Worm (Caenorhabditis elegans) whole organism, L2 larva: ENCODE results near the gene zig-12.
A peak's percentile ranks its signal among the peaks of the same experiment; 100 is the strongest.

ENCODE experiments used
- C34F6.9 ChIP-seq: fragments of 150-350 bp; optimal IDR thresholded peaks from 2 replicates; lab custom pipeline; 2014; ENCODE audit warnings: missing biosample characterization, missing genetic modification characterization
- F13H6.1 ChIP-seq: sonication (generic microtip); optimal IDR thresholded peaks from 2 replicates; lab custom pipeline; 2016; ENCODE audit warnings: missing genetic modification characterization, missing compliant biosample characterization
- R02D3.7 ChIP-seq: fragments of 150-350 bp; optimal IDR thresholded peaks from 2 replicates; lab custom pipeline; 2014; ENCODE audit warnings: missing biosample characterization, missing genetic modification characterization
- Y55F3AM.14 ChIP-seq: fragments of 200-800 bp; sonication (Bioruptor generic); optimal IDR thresholded peaks from 2 replicates; lab custom pipeline; 2018; ENCODE audit warnings: mild to moderate bottlenecking, missing genetic modification characterization, missing compliant biosample characterization
- ZK546.5 ChIP-seq: sonication (generic microtip); optimal IDR thresholded peaks from 2 replicates; lab custom pipeline; 2017; ENCODE audit warnings: missing biosample characterization, missing genetic modification characterization
- alr-1 ChIP-seq: fragments of 150-350 bp; optimal IDR thresholded peaks from 2 replicates; lab custom pipeline; 2014; ENCODE audit warnings: missing biosample characterization, missing genetic modification characterization
- ama-1 ChIP-seq: fragments of 150-350 bp; optimal IDR thresholded peaks from 2 replicates; lab custom pipeline; 2018; ENCODE audit warnings: inconsistent platforms
- blmp-1 ChIP-seq: sonication (generic microtip); optimal IDR thresholded peaks from 2 replicates; lab custom pipeline; 2017; ENCODE audit warnings: missing genetic modification characterization, mild to moderate bottlenecking, missing compliant biosample characterization, antibody characterized with exemption, moderate library complexity; ENCODE audit not compliant: insufficient read depth
- ceh-16 ChIP-seq: fragments of 150-350 bp; optimal IDR thresholded peaks from 2 replicates; lab custom pipeline; 2014; ENCODE audit warnings: missing biosample characterization, missing genetic modification characterization
- crh-2 ChIP-seq: sonication (generic microtip); optimal IDR thresholded peaks from 2 replicates; lab custom pipeline; 2017; ENCODE audit warnings: missing biosample characterization, missing genetic modification characterization
- dmd-4 ChIP-seq: sonication (generic microtip); optimal IDR thresholded peaks from 2 replicates; lab custom pipeline; 2017; ENCODE audit warnings: missing biosample characterization, missing genetic modification characterization
- egl-27 ChIP-seq: sonication (generic microtip); optimal IDR thresholded peaks from 3 replicates; lab custom pipeline; 2017; ENCODE audit warnings: missing biosample characterization, missing genetic modification reagents, missing genetic modification characterization
- elt-1 ChIP-seq: fragments of 150-350 bp; optimal IDR thresholded peaks from 2 replicates; lab custom pipeline; 2014; ENCODE audit warnings: missing biosample characterization, missing genetic modification characterization
- elt-3 ChIP-seq: sonication (generic microtip); optimal IDR thresholded peaks from 2 replicates; lab custom pipeline; 2017; ENCODE audit warnings: missing biosample characterization, missing genetic modification characterization
- fos-1 ChIP-seq: fragments of 150-350 bp; optimal IDR thresholded peaks from 2 replicates; lab custom pipeline; 2014; ENCODE audit warnings: missing biosample characterization, missing genetic modification characterization
- lin-13 ChIP-seq: fragments of 150-350 bp; optimal IDR thresholded peaks from 2 replicates; lab custom pipeline; 2014; ENCODE audit warnings: missing biosample characterization, missing genetic modification reagents, missing genetic modification characterization
- lin-39 ChIP-seq: fragments of 150-350 bp; optimal IDR thresholded peaks from 2 replicates; lab custom pipeline; 2014; ENCODE audit warnings: missing biosample characterization, missing genetic modification reagents, missing genetic modification characterization
- lsy-2 ChIP-seq, 2 experiments: fragments of 150-350 bp in 1 of 2; sonication (generic microtip) in 1 of 2; optimal IDR thresholded peaks; 2 replicates each; lab custom pipeline; 2014 to 2017; ENCODE audit warnings: missing biosample characterization in 2 of 2, missing genetic modification characterization in 2 of 2
- mbf-1 ChIP-seq: sonication (generic microtip); optimal IDR thresholded peaks from 2 replicates; lab custom pipeline; 2017; ENCODE audit warnings: missing biosample characterization, missing genetic modification characterization
- mdl-1 ChIP-seq, 2 experiments: fragments of 150-350 bp in 1 of 2; sonication (generic microtip) in 1 of 2; optimal IDR thresholded peaks; 2 replicates each; lab custom pipeline; 2017; ENCODE audit warnings: missing biosample characterization in 2 of 2, missing genetic modification characterization in 2 of 2
- nhr-11 ChIP-seq: fragments of 150-350 bp; optimal IDR thresholded peaks from 2 replicates; lab custom pipeline; 2014; ENCODE audit warnings: missing biosample characterization, missing genetic modification characterization
- nhr-12 ChIP-seq: fragments of 150-350 bp; optimal IDR thresholded peaks from 2 replicates; lab custom pipeline; 2014; ENCODE audit warnings: missing biosample characterization, missing genetic modification characterization
- nhr-129 ChIP-seq: fragments of 150-350 bp; optimal IDR thresholded peaks from 2 replicates; lab custom pipeline; 2014; ENCODE audit warnings: missing biosample characterization, missing genetic modification characterization
- nhr-21 ChIP-seq: fragments of 150-350 bp; optimal IDR thresholded peaks from 2 replicates; lab custom pipeline; 2014; ENCODE audit warnings: missing biosample characterization, missing genetic modification characterization
- nhr-237 ChIP-seq: fragments of 150-350 bp; optimal IDR thresholded peaks from 2 replicates; lab custom pipeline; 2014; ENCODE audit warnings: missing biosample characterization, missing genetic modification characterization
- nhr-77 ChIP-seq: fragments of 150-350 bp; optimal IDR thresholded peaks from 2 replicates; lab custom pipeline; 2014; ENCODE audit warnings: missing biosample characterization, missing genetic modification characterization
- sem-4 ChIP-seq: fragments of 150-350 bp; optimal IDR thresholded peaks from 2 replicates; lab custom pipeline; 2014; ENCODE audit warnings: missing biosample characterization, missing genetic modification reagents, missing genetic modification characterization
- skn-1 ChIP-seq: sonication (generic microtip); optimal IDR thresholded peaks from 2 replicates; lab custom pipeline; 2017; ENCODE audit warnings: missing biosample characterization, missing genetic modification characterization
- sma-3 ChIP-seq: sonication (generic microtip); optimal IDR thresholded peaks from 2 replicates; lab custom pipeline; 2016; ENCODE audit warnings: missing genetic modification reagents, missing genetic modification characterization, missing compliant biosample characterization
- sma-9 ChIP-seq, 2 experiments: fragments of 150-350 bp in 1 of 2; sonication (generic microtip) in 1 of 2; optimal IDR thresholded peaks; 2 replicates each; lab custom pipeline; 2014 to 2016; ENCODE audit warnings: missing genetic modification characterization in 2 of 2, mild to moderate bottlenecking in 1 of 2, missing biosample characterization in 1 of 2, missing compliant biosample characterization in 1 of 2, missing genetic modification reagents in 1 of 2, moderate library complexity in 1 of 2
- snpc-4 ChIP-seq: fragments of 150-350 bp; optimal IDR thresholded peaks from 2 replicates; lab custom pipeline; 2014; ENCODE audit warnings: missing biosample characterization, missing genetic modification characterization
- unc-39 ChIP-seq: fragments of 150-350 bp; optimal IDR thresholded peaks from 2 replicates; lab custom pipeline; 2014; ENCODE audit warnings: missing biosample characterization, missing genetic modification characterization
- unc-55 ChIP-seq: fragments of 150-350 bp; sonication (generic microtip); optimal IDR thresholded peaks from 3 replicates; lab custom pipeline; 2014; ENCODE audit warnings: missing biosample characterization, missing genetic modification reagents, missing genetic modification characterization
- unc-62 ChIP-seq: fragments of 150-350 bp; optimal IDR thresholded peaks from 2 replicates; lab custom pipeline; 2014; ENCODE audit warnings: missing biosample characterization, missing genetic modification reagents, missing genetic modification characterization
- zag-1 ChIP-seq: fragments of 150-350 bp; optimal IDR thresholded peaks from 2 replicates; lab custom pipeline; 2014; ENCODE audit warnings: missing biosample characterization, missing genetic modification characterization

zig-12 gene

ce11 chrX:8787689-8788222 is 24.0 kb downstream of the zig-12 start:
- peak; percentile 39 for TF ChIP-seq nhr-129 (tag; lab: Kevin White, UChicago)
- no peak for TF ChIP-seq nhr-12 (tag; lab: Kevin White, UChicago)
- TF ChIP-seq unc-62 (GFP tag; lab: Kevin White, UChicago): no peak
- TF ChIP-seq sma-9 (GFP tag; optimal IDR thresholded peaks at IDR 0.05; lab: Kevin White, UChicago): peak; percentile 28
- TF ChIP-seq sma-9 (tag; optimal IDR thresholded peaks at IDR 0.05; lab: Kevin White, UChicago): no peak
- TF ChIP-seq F13H6.1: peak; percentile 25
- no peak for TF ChIP-seq nhr-237 (tag; lab: Kevin White, UChicago)
- no peak for TF ChIP-seq dmd-4
- no peak for TF ChIP-seq nhr-77

DNA sequence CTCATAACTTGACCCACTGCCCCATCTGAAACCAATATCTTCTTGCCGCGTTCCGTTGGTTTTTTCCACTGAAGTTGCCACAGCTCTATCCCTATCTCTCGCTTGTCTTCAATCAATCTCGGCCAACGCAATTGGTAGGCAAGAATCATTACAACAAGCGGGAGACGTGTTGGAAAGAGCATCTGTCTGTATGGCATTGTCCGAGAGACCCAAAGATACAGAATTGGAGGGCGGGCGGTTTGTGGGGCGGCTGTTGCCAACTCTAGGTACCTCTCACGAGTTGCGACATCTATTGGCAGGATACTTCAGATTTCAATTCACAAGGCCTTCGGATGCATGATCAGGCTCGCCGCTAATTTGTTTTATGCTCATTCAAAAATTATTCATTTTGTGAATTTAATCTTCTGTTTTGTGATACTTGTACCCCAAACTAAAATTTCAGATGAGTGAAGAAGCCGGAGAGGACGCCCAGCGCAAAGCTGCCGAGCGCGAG is 25.4 kb downstream of the zig-12 start, which contains the start of gene unc-27:
unc-27 (plus strand) TSS at position 443 of the 493 bp plus-strand sequence.
- no peak for TF ChIP-seq ZK546.5 (tag; lab: Kevin White, UChicago)
- peak; percentile 44 for TF ChIP-seq nhr-129 (tag; lab: Kevin White, UChicago)
- peak; percentile 59 for TF ChIP-seq F13H6.1

DNA sequence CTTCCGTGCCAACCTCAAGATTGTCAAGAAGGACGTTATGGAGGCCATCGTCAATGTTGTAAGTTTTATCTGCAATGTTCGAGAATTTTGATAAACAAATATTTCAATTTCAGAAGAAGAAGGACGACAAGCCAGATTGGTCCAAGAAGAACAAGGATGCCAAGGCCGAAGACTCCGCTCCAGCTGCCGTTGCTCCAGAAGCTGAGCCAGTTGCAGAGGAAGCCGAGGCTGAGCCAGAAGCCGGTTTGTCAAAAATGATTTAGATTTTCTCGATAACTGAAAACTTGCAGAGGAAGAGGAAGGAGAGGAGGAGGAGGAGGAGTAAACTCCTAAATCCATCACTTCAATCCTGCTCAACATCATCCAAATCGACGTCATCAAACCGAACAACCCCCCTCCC is 26.4 kb downstream of the zig-12 start:
- no peak for TF ChIP-seq mbf-1
- TF ChIP-seq ama-1 (lab: Kevin White, UChicago): no peak
- TF ChIP-seq Y55F3AM.14: no peak
- no peak for TF ChIP-seq skn-1 (tag; lab: Kevin White, UChicago)
- TF ChIP-seq dmd-4: no peak
- TF ChIP-seq mdl-1 (tag; optimal IDR thresholded peaks at IDR 0.05; lab: Kevin White, UChicago): no peak
- no peak for TF ChIP-seq nhr-11 (tag; lab: Kevin White, UChicago)
- no peak for TF ChIP-seq nhr-21
- TF ChIP-seq F13H6.1: no peak
- no peak for TF ChIP-seq unc-39
- no peak for TF ChIP-seq ceh-16
- no peak for TF ChIP-seq lin-13 (GFP tag; lab: Kevin White, UChicago)
- no peak for TF ChIP-seq lin-39
- no peak for TF ChIP-seq nhr-129 (tag; lab: Kevin White, UChicago)
- TF ChIP-seq elt-3 (tag; lab: Kevin White, UChicago): no peak
- TF ChIP-seq blmp-1 (tag; lab: Kevin White, UChicago): no peak
- TF ChIP-seq fos-1 (tag; lab: Kevin White, UChicago): no peak
- no peak for TF ChIP-seq ZK546.5 (tag; lab: Kevin White, UChicago)
- no peak for TF ChIP-seq crh-2
- no peak for TF ChIP-seq alr-1 (tag; lab: Kevin White, UChicago)

DNA sequence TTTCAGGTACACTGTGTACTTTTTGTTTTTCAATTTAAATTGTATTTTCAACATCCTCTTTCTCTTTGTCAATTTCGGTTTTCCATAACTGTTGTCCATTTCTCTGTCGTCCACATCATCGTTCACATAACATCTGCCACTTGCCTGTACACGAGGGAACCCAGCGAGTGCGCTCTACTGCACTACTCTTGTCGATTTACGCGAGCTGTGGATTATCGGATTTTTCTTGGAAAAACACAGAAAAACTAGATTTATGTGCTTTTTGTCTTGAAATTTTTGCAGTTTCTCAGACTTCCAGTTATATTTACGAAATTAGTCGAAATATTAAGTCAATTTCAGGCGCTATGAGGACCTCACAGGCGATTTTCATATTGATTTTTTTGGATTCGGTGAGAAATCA is 28.1 kb downstream of the zig-12 start, which contains the start of gene chup-1:
chup-1 (plus strand) TSS at position 340 of the 400 bp plus-strand sequence.
- TF ChIP-seq elt-1 (tag; lab: Kevin White, UChicago) (no peak), R02D3.7 (peak; percentile 61), sma-3 (GFP tag; lab: Kevin White, UChicago) (peak; percentile 25), unc-55 (GFP tag; lab: Kevin White, UChicago) (peak; percentile 46), lsy-2 (tag; optimal IDR thresholded peaks at IDR 0.05; lab: Kevin White, UChicago) (peak in 1 of 2 experiments; percentile 49), nhr-129 (tag; lab: Kevin White, UChicago) (peak; percentile 57), fos-1 (tag; lab: Kevin White, UChicago) (peak; percentile 30), C34F6.9 (tag; lab: Kevin White, UChicago) (peak; percentile 24), sma-9 (GFP tag; optimal IDR thresholded peaks at IDR 0.05; lab: Kevin White, UChicago) (no peak), sma-9 (tag; optimal IDR thresholded peaks at IDR 0.05; lab: Kevin White, UChicago) (no peak), nhr-21 (peak; percentile 26)

DNA sequence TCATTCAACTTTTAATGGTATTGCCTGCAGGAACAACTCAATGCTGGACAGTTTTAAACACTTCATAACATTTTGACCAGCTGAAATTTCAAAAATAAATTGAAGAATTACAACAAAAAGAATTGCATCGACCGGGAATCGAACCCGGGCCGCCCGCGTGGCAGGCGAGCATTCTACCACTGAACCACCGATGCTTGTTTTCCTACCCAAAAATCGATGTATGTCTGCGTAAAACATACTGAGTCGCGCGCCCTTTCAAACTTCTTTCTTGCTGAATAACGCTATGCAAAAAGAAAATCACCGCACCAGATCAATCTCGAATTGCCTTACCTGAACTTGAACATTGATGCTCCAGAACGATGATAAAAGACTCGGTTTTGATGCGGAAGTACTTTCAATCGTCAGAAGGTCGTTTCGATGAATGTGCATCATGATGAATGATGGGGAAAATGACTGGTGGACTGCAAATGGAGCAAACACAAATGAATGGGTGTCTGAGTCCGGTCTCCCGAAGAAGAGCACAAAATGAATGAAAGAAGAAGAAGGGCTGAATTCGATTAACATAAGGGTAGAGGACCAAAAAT is 33.1 kb downstream of the zig-12 start, which contains the start of gene R04E5.7:
R04E5.7 (minus strand) TSS at position 564 of the 584 bp plus-strand sequence.
- TF ChIP-seq elt-1 (tag; lab: Kevin White, UChicago) (no peak), sma-9 (GFP tag; optimal IDR thresholded peaks at IDR 0.05; lab: Kevin White, UChicago) (peak; percentile 10), sma-9 (tag; optimal IDR thresholded peaks at IDR 0.05; lab: Kevin White, UChicago) (no peak), elt-3 (tag; lab: Kevin White, UChicago) (no peak), sem-4 (tag; lab: Kevin White, UChicago) (no peak), unc-55 (GFP tag; lab: Kevin White, UChicago) (peak; percentile 39), mdl-1 (tag; optimal IDR thresholded peaks at IDR 0.05; lab: Kevin White, UChicago) (peak in 1 of 2 experiments; percentile 17), lsy-2 (tag; optimal IDR thresholded peaks at IDR 0.05; lab: Kevin White, UChicago) (peak in 1 of 2 experiments; percentile 24), unc-39 (no peak), nhr-21 (peak; percentile 19), zag-1 (tag; lab: Kevin White, UChicago) (no peak), unc-62 (GFP tag; lab: Kevin White, UChicago) (no peak), crh-2 (peak; percentile 89), nhr-129 (tag; lab: Kevin White, UChicago) (peak; percentile 53), fos-1 (tag; lab: Kevin White, UChicago) (peak; percentile 9), F13H6.1 (no peak), ama-1 (lab: Kevin White, UChicago) (no peak), Y55F3AM.14 (peak; percentile 6), mbf-1 (no peak), sma-3 (GFP tag; lab: Kevin White, UChicago) (peak; percentile 30), C34F6.9 (tag; lab: Kevin White, UChicago) (peak; percentile 12), alr-1 (tag; lab: Kevin White, UChicago) (no peak), egl-27 (tag; lab: Kevin White, UChicago) (no peak), snpc-4 (tag; lab: Kevin White, UChicago) (no peak)
- TF ChIP-seq, all 48 proteins: peak for 11
